Worm (Caenorhabditis elegans) whole organism, L4 larva: ENCODE data around the gene F58E6.8.

Experiments used
- F49E8.2 ChIP-seq: sonication (generic microtip); optimal IDR thresholded peaks from 2 replicates; lab custom pipeline; 2016; ENCODE audit warnings: missing compliant biosample characterization, mild to moderate bottlenecking, missing genetic modification characterization, borderline replicate concordance
- T20F7.1 ChIP-seq: fragments of 200-800 bp; sonication (Bioruptor generic); optimal IDR thresholded peaks from 2 replicates; lab custom pipeline; 2018; ENCODE audit warnings: mild to moderate bottlenecking, missing genetic modification characterization, missing compliant biosample characterization
- Y105C5A.15 ChIP-seq: fragments of 200-800 bp; sonication (Bioruptor generic); IDR thresholded peaks from 2 replicates; pipeline ENCODE4 v1.3.6; 2022; ENCODE audit warnings: missing genetic modification characterization, missing compliant biosample characterization
- ZK337.2 ChIP-seq: fragments of 200-800 bp; sonication (Bioruptor generic); IDR thresholded peaks from 2 replicates; pipeline ENCODE4 v1.3.6; 2022; ENCODE audit warnings: missing genetic modification reagents, missing genetic modification characterization, missing compliant biosample characterization
- attf-4 ChIP-seq: sonication (generic microtip); optimal IDR thresholded peaks from 3 replicates; lab custom pipeline; 2017; ENCODE audit warnings: missing biosample characterization, missing genetic modification characterization
- ceh-28 ChIP-seq: fragments of 150-350 bp; optimal IDR thresholded peaks from 2 replicates; lab custom pipeline; 2014; ENCODE audit warnings: missing biosample characterization, missing genetic modification reagents, missing genetic modification characterization
- ceh-32 ChIP-seq: sonication (generic microtip); optimal IDR thresholded peaks from 2 replicates; lab custom pipeline; 2016; ENCODE audit warnings: mild to moderate bottlenecking, missing genetic modification characterization, missing compliant biosample characterization; ENCODE audit not compliant: poor library complexity
- ceh-62 ChIP-seq: sonication (generic microtip); optimal IDR thresholded peaks from 2 replicates; lab custom pipeline; 2017; ENCODE audit warnings: missing biosample characterization, missing genetic modification characterization
- ceh-82 ChIP-seq: sonication (generic microtip); optimal IDR thresholded peaks from 2 replicates; lab custom pipeline; 2017; ENCODE audit warnings: missing biosample characterization, missing genetic modification characterization
- daf-16 ChIP-seq, 3 experiments: sonication (generic microtip); optimal IDR thresholded peaks; 2 replicates each; lab custom pipeline; 2016 to 2017; ENCODE audit warnings: missing genetic modification characterization in 3 of 3, missing genetic modification reagents in 3 of 3, mild to moderate bottlenecking in 2 of 3, missing compliant biosample characterization in 2 of 3, missing biosample characterization in 1 of 3, moderate library complexity in 1 of 3
- dmd-6 ChIP-seq: fragments of 200-800 bp; sonication (Bioruptor generic); IDR thresholded peaks from 2 replicates; pipeline ENCODE4 v1.3.6; 2022; ENCODE audit warnings: missing genetic modification reagents, missing genetic modification characterization, missing compliant biosample characterization
- dpl-1 ChIP-seq: fragments of 150-350 bp; optimal IDR thresholded peaks from 2 replicates; lab custom pipeline; 2014; ENCODE audit warnings: missing biosample characterization, missing genetic modification reagents, missing genetic modification characterization
- dve-1 ChIP-seq: sonication (generic microtip); optimal IDR thresholded peaks from 2 replicates; lab custom pipeline; 2017; ENCODE audit warnings: antibody characterized with exemption, mild to moderate bottlenecking, missing genetic modification characterization, missing compliant biosample characterization; ENCODE audit not compliant: insufficient read depth
- egl-43 ChIP-seq: fragments of 200-800 bp; sonication (Bioruptor generic); IDR thresholded peaks from 2 replicates; pipeline ENCODE4 v1.3.6; 2022; ENCODE audit warnings: missing genetic modification reagents, missing genetic modification characterization, missing compliant biosample characterization
- fkh-10 ChIP-seq: fragments of 150-350 bp; optimal IDR thresholded peaks from 2 replicates; lab custom pipeline; 2014; ENCODE audit warnings: missing biosample characterization, missing genetic modification reagents, missing genetic modification characterization
- hlh-30 ChIP-seq: sonication (generic microtip); optimal IDR thresholded peaks from 2 replicates; lab custom pipeline; 2017; ENCODE audit warnings: antibody characterized with exemption, mild to moderate bottlenecking, missing genetic modification characterization, missing compliant biosample characterization; ENCODE audit not compliant: insufficient read depth
- jun-1 ChIP-seq: fragments of 150-350 bp; optimal IDR thresholded peaks from 2 replicates; lab custom pipeline; 2014; ENCODE audit warnings: missing biosample characterization, missing genetic modification reagents, missing genetic modification characterization
- lin-13 ChIP-seq: fragments of 150-350 bp; optimal IDR thresholded peaks from 2 replicates; lab custom pipeline; 2014; ENCODE audit warnings: missing biosample characterization, missing genetic modification reagents, missing genetic modification characterization
- lin-38 ChIP-seq: fragments of 200-800 bp; sonication (Bioruptor generic); IDR thresholded peaks from 2 replicates; pipeline ENCODE4 v1.3.6; 2022; ENCODE audit warnings: missing genetic modification reagents, missing genetic modification characterization, missing compliant biosample characterization
- lin-39 ChIP-seq: fragments of 150-350 bp; optimal IDR thresholded peaks from 2 replicates; lab custom pipeline; 2014; ENCODE audit warnings: missing biosample characterization, missing genetic modification reagents, missing genetic modification characterization
- lir-3 ChIP-seq: sonication (generic microtip); optimal IDR thresholded peaks from 2 replicates; lab custom pipeline; 2016; ENCODE audit warnings: mild to moderate bottlenecking, missing genetic modification characterization, missing compliant biosample characterization
- madf-5 ChIP-seq, 2 experiments: fragments of 200-800 bp; sonication (Bioruptor generic); IDR thresholded peaks; 2 replicates each; pipeline ENCODE4 v1.3.6; 2022; ENCODE audit warnings: missing compliant biosample characterization in 2 of 2, missing genetic modification characterization in 2 of 2
- mdl-1 ChIP-seq, 2 experiments: fragments of 150-350 bp in 1 of 2; sonication (generic microtip) in 1 of 2; optimal IDR thresholded peaks; 2 replicates each; lab custom pipeline; 2014 to 2017; ENCODE audit warnings: missing biosample characterization in 2 of 2, missing genetic modification characterization in 2 of 2
- mes-2 ChIP-seq: sonication (generic microtip); optimal IDR thresholded peaks from 2 replicates; lab custom pipeline; 2016; ENCODE audit warnings: missing genotype, mild to moderate bottlenecking, missing genetic modification characterization, missing compliant biosample characterization; ENCODE audit not compliant: poor library complexity, severe bottlenecking
- nhr-102 ChIP-seq: sonication (generic microtip); optimal IDR thresholded peaks from 2 replicates; lab custom pipeline; 2016; ENCODE audit warnings: mild to moderate bottlenecking, missing genetic modification characterization, moderate library complexity, missing compliant biosample characterization
- nhr-111 ChIP-seq: fragments of 200-800 bp; sonication (Bioruptor generic); optimal IDR thresholded peaks from 2 replicates; lab custom pipeline; 2018; ENCODE audit warnings: mild to moderate bottlenecking, missing genetic modification characterization, missing compliant biosample characterization
- nhr-41 ChIP-seq: fragments of 200-800 bp; sonication (Bioruptor generic); IDR thresholded peaks from 2 replicates; pipeline ENCODE4 v1.3.6; 2022; ENCODE audit warnings: missing genetic modification reagents, missing genetic modification characterization, missing compliant biosample characterization
- nhr-42 ChIP-seq: fragments of 200-800 bp; sonication (Bioruptor generic); IDR thresholded peaks from 2 replicates; pipeline ENCODE4 v1.3.6; 2022; ENCODE audit warnings: missing genetic modification characterization, missing compliant biosample characterization
- nhr-6 ChIP-seq: fragments of 150-350 bp; optimal IDR thresholded peaks from 2 replicates; lab custom pipeline; 2014; ENCODE audit warnings: missing biosample characterization, missing genetic modification characterization
- nhr-76 ChIP-seq: fragments of 150-350 bp; optimal IDR thresholded peaks from 2 replicates; lab custom pipeline; 2014; ENCODE audit warnings: missing biosample characterization, missing genetic modification characterization
- pqm-1 ChIP-seq: sonication (generic microtip); optimal IDR thresholded peaks from 2 replicates; lab custom pipeline; 2017; ENCODE audit warnings: missing biosample characterization, missing genetic modification characterization
- saeg-2 ChIP-seq: fragments of 200-800 bp; sonication (Bioruptor generic); IDR thresholded peaks from 2 replicates; pipeline ENCODE4 v1.3.6; 2022; ENCODE audit warnings: missing genetic modification reagents, missing genetic modification characterization, missing compliant biosample characterization
- snpc-1.2 ChIP-seq: fragments of 200-800 bp; sonication (Bioruptor generic); IDR thresholded peaks from 2 replicates; pipeline ENCODE4 v1.3.6; 2022; ENCODE audit warnings: missing genetic modification reagents, missing genetic modification characterization, missing compliant biosample characterization
- unc-62 ChIP-seq, 3 experiments: fragments of 150-350 bp in 1 of 3; sonication (generic microtip); optimal IDR thresholded peaks in 2 of 3; peaks in 1 of 3; 1 replicate in 1 of 3; 2 replicates in 2 of 3; lab custom pipeline; 2014 to 2017; ENCODE audit warnings: missing biosample characterization in 3 of 3, missing genetic modification characterization in 3 of 3, missing genetic modification reagents in 3 of 3, missing genotype in 1 of 3

Gene F58E6.8

DNA sequence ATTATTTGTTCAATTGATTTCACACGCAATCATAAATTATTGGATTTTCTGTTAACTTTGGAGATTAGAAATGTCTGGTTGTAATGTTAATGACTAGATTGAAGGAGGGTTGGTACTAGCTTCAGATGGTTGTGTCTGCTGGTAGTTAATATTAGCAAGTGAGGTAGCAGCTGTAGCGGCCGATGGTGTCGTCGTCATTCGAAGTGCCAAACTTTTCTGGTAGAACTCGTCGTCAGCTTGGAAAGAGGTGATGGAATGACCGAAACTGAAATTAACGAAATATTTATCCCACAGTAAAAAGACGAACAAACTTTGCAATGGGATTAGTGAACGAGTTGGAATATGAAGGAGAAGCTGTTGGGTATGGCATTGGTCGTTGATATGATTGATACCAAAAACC is 8.9 kb upstream of the F58E6.8 start:
- peak in 1 of 2 experiments; percentile 97 for TF ChIP-seq unc-62 (GFP tag; optimal IDR thresholded peaks at IDR 0.05 in 1 of 2; lab: Kevin White, UChicago)
- no peak for TF ChIP-seq unc-62 (tag; optimal IDR thresholded peaks at IDR 0.05; lab: Kevin White, UChicago)
- no peak for TF ChIP-seq hlh-30

DNA sequence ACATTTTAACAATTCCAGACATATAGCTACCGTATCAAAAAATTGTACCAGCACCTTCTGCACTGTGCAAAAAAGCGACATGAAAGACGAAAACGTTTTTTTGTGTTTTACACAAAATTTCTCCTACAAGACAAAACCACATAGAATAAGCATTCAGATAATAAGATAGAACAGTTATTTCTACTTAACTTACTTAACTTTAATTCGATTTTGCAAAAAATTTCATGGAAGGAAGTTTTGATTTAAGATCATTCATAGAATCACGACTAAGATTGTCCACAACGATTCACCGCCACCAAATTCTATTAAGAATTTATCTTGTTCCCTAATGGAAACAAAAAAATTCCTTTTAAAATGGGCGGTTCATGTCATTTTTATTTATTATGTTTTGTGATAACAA is 8.1 kb upstream of the F58E6.8 start:
- TF ChIP-seq jun-1 (tag; lab: Kevin White, UChicago) = no peak
- no peak for TF ChIP-seq lir-3
- TF ChIP-seq pqm-1 (tag; lab: Kevin White, UChicago) = no peak
- no peak for TF ChIP-seq nhr-76
- no peak for TF ChIP-seq ZK337.2 (GFP tag; lab: Robert Waterston, UW)
- TF ChIP-seq ceh-32 (tag; lab: Kevin White, UChicago) = no peak
- no peak for TF ChIP-seq mes-2
- TF ChIP-seq dmd-6 (GFP tag; lab: Robert Waterston, UW) = no peak
- no peak for TF ChIP-seq ceh-62
- no peak for TF ChIP-seq F49E8.2 (tag; lab: Kevin White, UChicago)
- no peak for TF ChIP-seq ceh-28 (tag; lab: Kevin White, UChicago)

DNA sequence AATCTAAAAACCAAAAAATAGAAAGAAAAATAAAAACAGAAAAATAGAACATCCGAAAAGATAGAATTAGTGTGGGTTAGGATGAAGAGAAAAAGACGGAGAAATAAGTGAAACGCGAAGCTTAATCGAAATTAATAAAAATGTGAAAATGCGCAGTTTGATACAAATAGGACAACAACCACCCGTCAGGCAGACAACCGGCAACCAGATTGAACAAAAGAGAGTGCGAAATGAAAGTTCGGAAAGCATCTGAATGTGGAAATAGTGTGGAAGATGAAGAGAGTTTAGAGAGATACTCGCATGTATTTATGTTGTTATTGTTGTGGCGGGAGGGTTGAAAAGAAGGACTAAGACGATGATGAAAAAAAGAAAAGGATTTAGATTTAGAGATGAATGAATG is 2.8 kb upstream of the F58E6.8 start:
- TF ChIP-seq fkh-10 (GFP tag; lab: Kevin White, UChicago) = no peak
- no peak for TF ChIP-seq Y105C5A.15
- TF ChIP-seq daf-16 (GFP tag; optimal IDR thresholded peaks at IDR 0.05; lab: Kevin White, UChicago) = no peak
- no peak for TF ChIP-seq daf-16 (tag; optimal IDR thresholded peaks at IDR 0.05; lab: Kevin White, UChicago)
- no peak for TF ChIP-seq lin-13 (GFP tag; lab: Kevin White, UChicago)
- TF ChIP-seq egl-43 (GFP tag; lab: Robert Waterston, UW) = no peak
- no peak for TF ChIP-seq nhr-6 (tag; lab: Kevin White, UChicago)
- no peak for TF ChIP-seq dve-1 (tag; lab: Kevin White, UChicago)
- TF ChIP-seq lin-38 (GFP tag; lab: Robert Waterston, UW) = no peak
- no peak for TF ChIP-seq nhr-76
- no peak for TF ChIP-seq nhr-42
- no peak for TF ChIP-seq lin-39 (tag; lab: Kevin White, UChicago)
- TF ChIP-seq madf-5 (GFP tag; IDR thresholded peaks at IDR 0.05; lab: Robert Waterston, UW) = no peak
- TF ChIP-seq ceh-82 (tag; lab: Kevin White, UChicago) = no peak
- TF ChIP-seq T20F7.1 (GFP tag; lab: Kevin White, UChicago) = no peak
- TF ChIP-seq ZK337.2 (GFP tag; lab: Robert Waterston, UW) = no peak
- no peak for TF ChIP-seq attf-4
- no peak for TF ChIP-seq nhr-41 (GFP tag; lab: Robert Waterston, UW)
- no peak for TF ChIP-seq nhr-102
- TF ChIP-seq mdl-1 (tag; optimal IDR thresholded peaks at IDR 0.05; lab: Kevin White, UChicago) = no peak

DNA sequence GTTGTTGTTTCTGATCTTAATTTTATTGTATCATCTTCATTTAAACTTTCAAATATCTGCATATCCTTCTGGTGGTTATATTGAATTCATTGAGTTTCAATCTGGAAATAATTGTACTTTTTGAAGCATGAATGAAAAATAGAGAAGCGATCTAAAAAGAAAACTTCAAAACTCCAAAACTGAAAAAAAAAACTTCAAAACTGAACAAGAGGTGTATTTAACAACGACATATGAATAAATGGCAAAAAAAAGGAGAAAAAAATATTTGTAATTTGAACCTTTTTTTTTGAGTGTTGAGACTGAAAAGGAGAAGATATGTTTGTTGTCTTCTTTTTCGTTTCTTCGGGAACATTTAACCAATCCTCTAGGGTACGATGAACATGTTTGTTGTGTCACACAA is 2.3 kb upstream of the F58E6.8 start, which contains the start of gene F58E6.11:
TSS of gene F58E6.11 (minus strand) at position 101 of the 400 bp plus-strand sequence.
- TF ChIP-seq nhr-111 (GFP tag; lab: Kevin White, UChicago) (no peak), lir-3 (no peak), saeg-2 (GFP tag; lab: Robert Waterston, UW) (no peak), snpc-1.2 (no peak), mdl-1 (tag; optimal IDR thresholded peaks at IDR 0.05; lab: Kevin White, UChicago) (no peak), ceh-82 (tag; lab: Kevin White, UChicago) (no peak), nhr-41 (GFP tag; lab: Robert Waterston, UW) (no peak), dpl-1 (no peak)
